Fruit fly (Drosophila melanogaster) whole organism, embryonic: Measurements from ENCODE around the gene CG13928.

Experiments used
- Aef1 ChIP-seq: fragments of 200-800 bp; sonication (Bioruptor generic); IDR thresholded peaks from 3 replicates; pipeline ENCODE4 v1.3.6; 2022; ENCODE audit warnings: missing biosample characterization, missing genetic modification characterization
- BtbVII ChIP-seq: fragments of 200-800 bp; sonication (Bioruptor generic); optimal IDR thresholded peaks from 3 replicates; lab custom pipeline; 2017; ENCODE audit warnings: missing biosample characterization, mild to moderate bottlenecking, missing genetic modification characterization
- CG10431 ChIP-seq: fragments of 200-800 bp; sonication (Bioruptor generic); optimal IDR thresholded peaks from 3 replicates; lab custom pipeline; 2018; ENCODE audit warnings: missing biosample characterization, mild to moderate bottlenecking, missing genetic modification characterization
- CG10462 ChIP-seq: fragments of 200-800 bp; sonication (Bioruptor generic); optimal IDR thresholded peaks from 2 replicates; lab custom pipeline; 2016; ENCODE audit warnings: missing biosample characterization, missing genetic modification characterization
- CG11723 ChIP-seq: fragments of 200-800 bp; sonication (Bioruptor generic); optimal IDR thresholded peaks from 2 replicates; lab custom pipeline; 2017; ENCODE audit warnings: missing biosample characterization, mild to moderate bottlenecking, missing genetic modification characterization
- CG13123 ChIP-seq: fragments of 200-800 bp; sonication (Bioruptor generic); optimal IDR thresholded peaks from 2 replicates; lab custom pipeline; 2016; ENCODE audit warnings: missing biosample characterization, missing genetic modification characterization
- CG14050 ChIP-seq: fragments of 200-800 bp; sonication (Bioruptor generic); IDR thresholded peaks from 3 replicates; pipeline ENCODE4 v1.3.6; 2022; ENCODE audit warnings: missing biosample characterization, missing genetic modification characterization
- CG15073 ChIP-seq: fragments of 200-800 bp; sonication (Bioruptor generic); optimal IDR thresholded peaks from 2 replicates; lab custom pipeline; 2016; ENCODE audit warnings: missing biosample characterization, missing genetic modification characterization
- CG16813 ChIP-seq: fragments of 200-800 bp; sonication (Bioruptor generic); IDR thresholded peaks from 3 replicates; pipeline ENCODE4 v1.3.6; 2022; ENCODE audit warnings: missing biosample characterization, missing genetic modification characterization; ENCODE audit not compliant: partially characterized antibody
- CG17612 ChIP-seq: fragments of 200-800 bp; sonication (Bioruptor generic); IDR thresholded peaks from 2 replicates; pipeline ENCODE4 v1.3.6; 2022; ENCODE audit warnings: missing biosample characterization, missing genetic modification characterization
- CG18011 ChIP-seq: fragments of 200-800 bp; sonication (Bioruptor generic); optimal IDR thresholded peaks from 2 replicates; lab custom pipeline; 2017; ENCODE audit warnings: missing biosample characterization, missing genetic modification characterization, mild to moderate bottlenecking, moderate library complexity, missing genotype
- CG18619 ChIP-seq: fragments of 200-800 bp; sonication (Bioruptor generic); optimal IDR thresholded peaks from 3 replicates; lab custom pipeline; 2017; ENCODE audit warnings: missing biosample characterization, mild to moderate bottlenecking, missing genetic modification characterization
- CG2889 ChIP-seq: fragments of 200-800 bp; sonication (Bioruptor generic); IDR thresholded peaks from 3 replicates; pipeline ENCODE4 v1.3.6; 2022; ENCODE audit warnings: missing biosample characterization, missing genetic modification characterization
- CG4328 ChIP-seq: fragments of 200-800 bp; sonication (Bioruptor generic); optimal IDR thresholded peaks from 3 replicates; lab custom pipeline; 2017; ENCODE audit warnings: missing biosample characterization, missing genetic modification reagents, missing genetic modification characterization
- CG6654 ChIP-seq: fragments of 200-800 bp; sonication (Bioruptor generic); optimal IDR thresholded peaks from 2 replicates; lab custom pipeline; 2017; ENCODE audit warnings: missing biosample characterization, mild to moderate bottlenecking, missing genetic modification characterization
- CG6854 ChIP-seq: fragments of 200-800 bp; sonication (Bioruptor generic); optimal IDR thresholded peaks from 3 replicates; lab custom pipeline; 2017; ENCODE audit warnings: missing biosample characterization, mild to moderate bottlenecking, missing genetic modification characterization
- CHES-1-like ChIP-seq: fragments of 200-800 bp; sonication (Bioruptor generic); optimal IDR thresholded peaks from 2 replicates; lab custom pipeline; 2016; ENCODE audit warnings: missing biosample characterization, missing genetic modification characterization
- H15 ChIP-seq: fragments of 200-800 bp; sonication (Bioruptor generic); IDR thresholded peaks from 3 replicates; pipeline ENCODE4 v1.3.6; 2022; ENCODE audit warnings: missing biosample characterization, missing genetic modification characterization
- Oli ChIP-seq: fragments of 200-800 bp; sonication (Bioruptor generic); optimal IDR thresholded peaks from 2 replicates; lab custom pipeline; 2018; ENCODE audit warnings: missing biosample characterization, mild to moderate bottlenecking, missing genetic modification characterization, moderate library complexity
- Rx ChIP-seq: fragments of 200-800 bp; sonication (Bioruptor generic); IDR thresholded peaks from 2 replicates; pipeline ENCODE4 v1.3.6; 2022; ENCODE audit warnings: missing biosample characterization, missing genetic modification characterization
- Six4 ChIP-seq: fragments of 200-800 bp; sonication (Bioruptor generic); optimal IDR thresholded peaks from 2 replicates; lab custom pipeline; 2016; ENCODE audit warnings: missing biosample characterization, missing genetic modification characterization
- Usf ChIP-seq: fragments of 200-800 bp; sonication (Bioruptor generic); optimal IDR thresholded peaks from 2 replicates; lab custom pipeline; 2017; ENCODE audit warnings: missing genotype, missing biosample characterization, missing genetic modification characterization
- ac ChIP-seq: fragments of 200-800 bp; sonication (Bioruptor generic); optimal IDR thresholded peaks from 3 replicates; lab custom pipeline; 2017; ENCODE audit warnings: missing biosample characterization, mild to moderate bottlenecking, missing genetic modification characterization
- al ChIP-seq: fragments of 200-800 bp; sonication (Bioruptor generic); IDR thresholded peaks from 2 replicates; pipeline ENCODE4 v1.3.6; 2022; ENCODE audit warnings: missing biosample characterization, missing genetic modification characterization
- ap ChIP-seq: fragments of 200-800 bp; sonication (Bioruptor generic); IDR thresholded peaks from 2 replicates; pipeline ENCODE4 v1.3.6; 2022; ENCODE audit warnings: missing biosample characterization, missing genetic modification characterization
- btn ChIP-seq: fragments of 200-800 bp; sonication (Bioruptor generic); optimal IDR thresholded peaks from 2 replicates; lab custom pipeline; 2016; ENCODE audit warnings: missing biosample characterization, missing genetic modification characterization
- cad ChIP-seq: fragments of >200 bp; optimal IDR thresholded peaks from 2 replicates; lab custom pipeline; 2017; ENCODE audit warnings: missing biosample characterization, missing genetic modification characterization
- cas ChIP-seq: fragments of 200-800 bp; sonication (Bioruptor generic); IDR thresholded peaks from 2 replicates; pipeline ENCODE4 v1.3.6; 2022; ENCODE audit warnings: missing biosample characterization, missing genetic modification characterization
- dan ChIP-seq: fragments of 200-800 bp; sonication (Bioruptor generic); IDR thresholded peaks from 2 replicates; pipeline ENCODE4 v1.3.6; 2022; ENCODE audit warnings: missing biosample characterization, missing genetic modification characterization
- dimm ChIP-seq: fragments of 200-800 bp; sonication (Bioruptor generic); IDR thresholded peaks from 2 replicates; pipeline ENCODE4 v1.3.6; 2022; ENCODE audit warnings: missing biosample characterization, missing genetic modification characterization
- dmrt11E ChIP-seq: fragments of 200-800 bp; sonication (Bioruptor generic); optimal IDR thresholded peaks from 3 replicates; lab custom pipeline; 2018; ENCODE audit warnings: missing biosample characterization, mild to moderate bottlenecking, missing genetic modification characterization, moderate library complexity
- emc ChIP-seq: fragments of 200-800 bp; sonication (Bioruptor generic); optimal IDR thresholded peaks from 2 replicates; lab custom pipeline; 2016; ENCODE audit warnings: missing biosample characterization, missing genetic modification characterization
- ems ChIP-seq: fragments of 200-800 bp; sonication (Bioruptor generic); optimal IDR thresholded peaks from 3 replicates; lab custom pipeline; 2016; ENCODE audit warnings: missing biosample characterization, missing genetic modification characterization
- en ChIP-seq: fragments of 200-800 bp; sonication (Bioruptor generic); optimal IDR thresholded peaks from 2 replicates; lab custom pipeline; 2016; ENCODE audit warnings: missing biosample characterization, missing genetic modification characterization
- fu2 ChIP-seq: fragments of 200-800 bp; sonication (Bioruptor generic); optimal IDR thresholded peaks from 2 replicates; lab custom pipeline; 2016; ENCODE audit warnings: missing biosample characterization, missing genetic modification characterization
- grn ChIP-seq: fragments of 200-800 bp; sonication (Bioruptor generic); optimal IDR thresholded peaks from 3 replicates; lab custom pipeline; 2017; ENCODE audit warnings: missing biosample characterization, missing genetic modification characterization
- h ChIP-seq: fragments of >200 bp; optimal IDR thresholded peaks from 2 replicates; lab custom pipeline; 2017
- hth ChIP-seq: fragments of >200 bp; optimal IDR thresholded peaks from 2 replicates; lab custom pipeline; 2017; ENCODE audit warnings: inconsistent platforms
- ind ChIP-seq: fragments of 200-800 bp; sonication (Bioruptor generic); optimal IDR thresholded peaks from 3 replicates; lab custom pipeline; 2016; ENCODE audit warnings: missing biosample characterization, missing genetic modification characterization
- jing ChIP-seq: fragments of 200-800 bp; sonication (Bioruptor generic); optimal IDR thresholded peaks from 2 replicates; lab custom pipeline; 2018; ENCODE audit warnings: missing biosample characterization, mild to moderate bottlenecking, missing genetic modification characterization
- knrl ChIP-seq: fragments of 200-800 bp; sonication (Bioruptor generic); IDR thresholded peaks from 3 replicates; pipeline ENCODE4 v1.3.6; 2022; ENCODE audit warnings: missing biosample characterization, missing genetic modification characterization; ENCODE audit not compliant: partially characterized antibody
- mld ChIP-seq: fragments of 200-800 bp; sonication (Bioruptor generic); IDR thresholded peaks from 3 replicates; pipeline ENCODE4 v1.3.6; 2022; ENCODE audit warnings: missing biosample characterization, missing genetic modification characterization; ENCODE audit not compliant: partially characterized antibody
- pnt ChIP-seq: fragments of 200-800 bp; sonication (Bioruptor generic); optimal IDR thresholded peaks from 3 replicates; lab custom pipeline; 2016; ENCODE audit warnings: missing biosample characterization, missing genetic modification characterization
- repo ChIP-seq: fragments of 200-800 bp; sonication (Bioruptor generic); optimal IDR thresholded peaks from 2 replicates; lab custom pipeline; 2016; ENCODE audit warnings: missing biosample characterization, missing genetic modification characterization
- scrt ChIP-seq: fragments of 200-800 bp; sonication (Bioruptor generic); optimal IDR thresholded peaks from 2 replicates; lab custom pipeline; 2018; ENCODE audit warnings: missing biosample characterization, mild to moderate bottlenecking, missing genetic modification characterization, moderate library complexity
- shn ChIP-seq: fragments of 200-800 bp; sonication (Bioruptor generic); optimal IDR thresholded peaks from 3 replicates; lab custom pipeline; 2016; ENCODE audit warnings: missing biosample characterization, missing genetic modification characterization
- ssp ChIP-seq: fragments of 200-800 bp; sonication (Bioruptor generic); IDR thresholded peaks from 2 replicates; pipeline ENCODE4 v1.3.6; 2022; ENCODE audit warnings: missing biosample characterization, missing genetic modification characterization
- stc ChIP-seq: fragments of 200-800 bp; sonication (Bioruptor generic); IDR thresholded peaks from 2 replicates; pipeline ENCODE4 v1.3.6; 2022; ENCODE audit warnings: missing biosample characterization, missing genetic modification characterization
- tll ChIP-seq, 2 experiments: fragments of 200-800 bp in 1 of 2; fragments of >200 bp in 1 of 2; sonication (Bioruptor generic) in 1 of 2; optimal IDR thresholded peaks; 2 replicates each; lab custom pipeline; 2017 to 2019; ENCODE audit warnings: missing biosample characterization in 2 of 2, missing genetic modification characterization in 2 of 2, mild to moderate bottlenecking in 1 of 2, moderate library complexity in 1 of 2
- ttk ChIP-seq: fragments of 200-800 bp; sonication (Bioruptor generic); IDR thresholded peaks from 2 replicates; pipeline ENCODE4 v2.1.2; 2022; ENCODE audit warnings: missing biosample characterization, missing genetic modification characterization
- tup ChIP-seq: fragments of 200-800 bp; sonication (Bioruptor generic); optimal IDR thresholded peaks from 2 replicates; lab custom pipeline; 2016; ENCODE audit warnings: missing biosample characterization, mild to moderate bottlenecking, missing genetic modification characterization, moderate library complexity
- yki ChIP-seq: fragments of >200 bp; optimal IDR thresholded peaks from 3 replicates; lab custom pipeline; 2018
- zfh2 ChIP-seq: fragments of 200-800 bp; sonication (Bioruptor generic); optimal IDR thresholded peaks from 2 replicates; lab custom pipeline; 2016; ENCODE audit warnings: missing biosample characterization, missing genetic modification characterization

Gene CG13928

dm6 chr3L:1584003-1584402 is 44.2 kb downstream of the CG13928 start (continued):
- peak; percentile 25 for TF ChIP-seq fu2 (GFP tag; lab: Kevin White, UChicago)
- TF ChIP-seq shn (GFP tag; lab: Kevin White, UChicago) = peak; percentile 12
- peak; percentile 42 for TF ChIP-seq CHES-1-like (GFP tag; lab: Kevin White, UChicago)
- no peak for TF ChIP-seq repo (GFP tag; lab: Kevin White, UChicago)
- peak; percentile 57; the same call in 1 of the 2 replicates for TF ChIP-seq ttk (GFP tag; lab: Robert Waterston, UW)
- TF ChIP-seq ac = peak; percentile 0
- TF ChIP-seq tll (GFP tag; optimal IDR thresholded peaks at IDR 0.05; lab: Kevin White, UChicago) = no peak
- TF ChIP-seq CG4328 (GFP tag; lab: Kevin White, UChicago) = no peak
- no peak for TF ChIP-seq yki
- no peak for TF ChIP-seq emc
- TF ChIP-seq ems (GFP tag; lab: Kevin White, UChicago) = peak; percentile 57
- no peak for TF ChIP-seq zfh2 (GFP tag; lab: Kevin White, UChicago)
- TF ChIP-seq knrl (GFP tag; lab: Robert Waterston, UW) = no peak
- no peak for TF ChIP-seq hth (lab: Kevin White, UChicago)
- TF ChIP-seq CG2889 (GFP tag; lab: Robert Waterston, UW) = no peak
- peak; percentile 58 for TF ChIP-seq stc (GFP tag; lab: Robert Waterston, UW)
- TF ChIP-seq CG14050 = peak; percentile 64; the same call in 2 of the 3 replicates
- TF ChIP-seq btn (GFP tag; lab: Kevin White, UChicago) = no peak
- TF ChIP-seq CG11723 (GFP tag; lab: Kevin White, UChicago) = peak; percentile 48
- TF ChIP-seq CG13123 (GFP tag; lab: Kevin White, UChicago) = peak; percentile 23
- TF ChIP-seq en = peak; percentile 18
- TF ChIP-seq cas (GFP tag; lab: Robert Waterston, UW) = no peak
- TF ChIP-seq Six4 (GFP tag; lab: Kevin White, UChicago) = peak; percentile 16
- TF ChIP-seq Usf (GFP tag; lab: Kevin White, UChicago) = peak; percentile 11
- TF ChIP-seq CG6854 (GFP tag; lab: Kevin White, UChicago) = no peak
- TF ChIP-seq CG10431 (GFP tag; lab: Kevin White, UChicago) = no peak
- TF ChIP-seq mld = no peak
- TF ChIP-seq dmrt11E (tag; lab: Kevin White, UChicago) = peak; percentile 72
- no peak for TF ChIP-seq cad (GFP tag; lab: Kevin White, UChicago)
- peak; percentile 29 for TF ChIP-seq CG10462 (GFP tag; lab: Kevin White, UChicago)
- TF ChIP-seq CG6654 (GFP tag; lab: Kevin White, UChicago) = no peak
- no peak for TF ChIP-seq CG17612 (GFP tag; lab: Robert Waterston, UW)
- TF ChIP-seq CG15073 (GFP tag; lab: Kevin White, UChicago) = no peak
- TF ChIP-seq Aef1 = 0 out of 3 replicates have a peak, but pooled peaks have one; percentile 13
- TF ChIP-seq ap (GFP tag; lab: Robert Waterston, UW) = peak; percentile 59
- TF ChIP-seq Oli (tag; lab: Kevin White, UChicago) = peak; percentile 72
- TF ChIP-seq CG18619 = peak; percentile 38
- peak; percentile 29 for TF ChIP-seq pnt (GFP tag; lab: Kevin White, UChicago)
- TF ChIP-seq Rx (GFP tag; lab: Robert Waterston, UW) = peak; percentile 59
- TF ChIP-seq tup (GFP tag; lab: Kevin White, UChicago) = no peak
- TF ChIP-seq scrt (GFP tag; lab: Kevin White, UChicago) = no peak
- no peak for TF ChIP-seq h (lab: Kevin White, UChicago)
- TF ChIP-seq jing = peak; percentile 63
- TF ChIP-seq H15 (GFP tag; lab: Robert Waterston, UW) = 0 out of 3 replicates have a peak, but pooled peaks have one; percentile 45
- TF ChIP-seq ssp = peak; percentile 45; the same call in 1 of the 2 replicates
- no peak for TF ChIP-seq CG16813 (GFP tag; lab: Robert Waterston, UW)
- TF ChIP-seq dan (GFP tag; lab: Robert Waterston, UW) = 0 out of 2 replicates have a peak, but pooled peaks have one; percentile 24
- TF ChIP-seq CG18011 (GFP tag; lab: Kevin White, UChicago) = no peak
- no peak for TF ChIP-seq dimm (GFP tag; lab: Robert Waterston, UW)
- TF ChIP-seq ind (GFP tag; lab: Kevin White, UChicago) = no peak
- peak; percentile 7 for TF ChIP-seq grn (GFP tag; lab: Kevin White, UChicago)
- TF ChIP-seq al (GFP tag; lab: Robert Waterston, UW) = no peak
- no peak for TF ChIP-seq BtbVII (GFP tag; lab: Kevin White, UChicago)
